Worm (Caenorhabditis elegans) whole organism, L4/young adult: ENCODE data around the gene aqp-4.

Source experiments
- W03F9.2 ChIP-seq: fragments of 150-350 bp; optimal IDR thresholded peaks from 2 replicates; lab custom pipeline; 2014; ENCODE audit warnings: missing biosample characterization, missing genetic modification characterization
- dao-5 ChIP-seq: sonication (generic microtip); optimal IDR thresholded peaks from 2 replicates; lab custom pipeline; 2016; ENCODE audit warnings: missing genotype, missing genetic modification characterization, moderate library complexity, missing compliant biosample characterization
- him-1 ChIP-seq: sonication (generic microtip); optimal IDR thresholded peaks from 2 replicates; lab custom pipeline; 2016; ENCODE audit warnings: missing genotype, missing genetic modification reagents, missing genetic modification characterization, missing compliant biosample characterization

Gene aqp-4

ce11 chrV:9771311-9771710 is 34.0 kb downstream of the aqp-4 start:
- TF ChIP-seq him-1 (no peak), dao-5 (tag; lab: Kevin White, UChicago) (no peak), W03F9.2 (tag; lab: Kevin White, UChicago) (no peak)

DNA sequence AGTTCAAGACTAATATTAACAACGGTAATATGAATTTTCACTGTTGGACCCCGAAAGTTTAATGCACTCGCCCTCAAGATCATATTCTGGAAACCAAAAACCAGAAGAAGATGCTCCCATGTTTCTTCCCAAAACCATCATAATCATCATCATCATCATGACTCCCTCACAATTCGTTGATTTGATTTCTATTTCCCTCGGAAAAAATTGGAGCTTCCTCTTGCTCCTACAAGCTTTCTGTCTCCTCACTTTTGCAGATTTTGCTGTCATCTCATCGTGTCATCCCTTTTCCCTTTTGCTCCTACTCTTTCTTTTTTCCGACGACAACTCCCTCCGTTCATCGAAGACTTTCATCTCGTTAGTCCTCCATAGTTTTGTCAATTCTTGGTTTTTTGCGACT is 34.6 kb downstream of the aqp-4 start, which contains the start of gene F46B6.2:
Gene F46B6.2, plus strand, starts transcription at position 316 of the 400 bp plus-strand sequence.
- TF ChIP-seq dao-5 (tag; lab: Kevin White, UChicago) (no peak), W03F9.2 (tag; lab: Kevin White, UChicago) (no peak), him-1 (no peak)

- TF ChIP-seq dao-5 (tag; lab: Kevin White, UChicago): no peak
- no peak for TF ChIP-seq him-1
- no peak for TF ChIP-seq W03F9.2 (tag; lab: Kevin White, UChicago)
Observed at ce11 chrV:9775734-9776133, 38.4 kb downstream of the aqp-4 start, which contains the start of gene F46B6.12. F46B6.12 (minus strand) TSS chrV:9775834.

- TF ChIP-seq dao-5 (tag; lab: Kevin White, UChicago) (no peak), him-1 (no peak), W03F9.2 (tag; lab: Kevin White, UChicago) (no peak)
Observed at ce11 chrV:9777645-9778044, 40.3 kb downstream of the aqp-4 start, which contains the start of gene smg-4. smg-4 (minus strand) TSS chrV:9777745.

DNA sequence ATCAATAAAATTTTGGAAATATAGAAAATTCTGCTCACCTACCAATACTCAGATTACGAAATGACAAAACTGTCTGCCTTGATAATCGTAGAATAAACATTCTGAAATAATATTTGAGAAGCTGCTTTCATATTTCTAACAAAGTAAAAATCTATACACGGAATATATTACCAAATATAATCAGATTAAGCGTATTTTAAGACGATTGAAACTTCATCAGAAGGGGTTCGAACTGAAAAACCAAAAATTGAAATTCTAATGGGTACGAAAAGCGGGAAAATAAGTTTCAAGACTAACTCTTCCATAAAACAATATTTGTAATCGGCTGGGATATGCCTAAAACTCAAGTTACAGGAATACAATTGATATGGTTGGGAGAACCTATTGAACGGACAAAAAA is 42.1 kb downstream of the aqp-4 start, which contains the start of gene F46B6.4:
Gene F46B6.4, minus strand, starts transcription at position 101 of the 400 bp plus-strand sequence.
- TF ChIP-seq dao-5 (tag; lab: Kevin White, UChicago): no peak

DNA sequence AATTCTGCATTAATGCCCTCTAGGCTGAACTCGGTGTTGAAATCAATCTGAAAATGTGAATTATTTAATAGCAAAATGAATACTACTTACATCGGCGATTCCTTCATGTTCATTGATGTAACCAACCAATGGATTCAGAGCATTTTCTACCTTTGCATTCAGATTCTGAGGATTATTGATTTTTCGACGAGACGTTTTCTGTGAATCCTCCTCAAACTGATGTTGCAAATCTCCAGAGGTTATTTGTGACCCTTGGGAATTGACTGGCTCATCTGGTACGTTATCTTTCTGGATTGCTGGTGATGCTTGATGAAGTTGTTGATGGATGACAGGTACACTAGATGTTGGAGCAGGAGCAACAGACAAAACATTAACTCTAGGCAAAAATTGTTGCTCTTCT is 44.7 kb downstream of the aqp-4 start:
- no peak for TF ChIP-seq him-1
- no peak for TF ChIP-seq dao-5 (tag; lab: Kevin White, UChicago)
- no peak for TF ChIP-seq W03F9.2 (tag; lab: Kevin White, UChicago)

- TF ChIP-seq dao-5 (tag; lab: Kevin White, UChicago): no peak
- TF ChIP-seq him-1: no peak
- no peak for TF ChIP-seq W03F9.2 (tag; lab: Kevin White, UChicago)
Observed at ce11 chrV:9782969-9783368, 45.6 kb downstream of the aqp-4 start, which contains the start of gene F46B6.5. F46B6.5 (minus strand) TSS chrV:9783069.

DNA sequence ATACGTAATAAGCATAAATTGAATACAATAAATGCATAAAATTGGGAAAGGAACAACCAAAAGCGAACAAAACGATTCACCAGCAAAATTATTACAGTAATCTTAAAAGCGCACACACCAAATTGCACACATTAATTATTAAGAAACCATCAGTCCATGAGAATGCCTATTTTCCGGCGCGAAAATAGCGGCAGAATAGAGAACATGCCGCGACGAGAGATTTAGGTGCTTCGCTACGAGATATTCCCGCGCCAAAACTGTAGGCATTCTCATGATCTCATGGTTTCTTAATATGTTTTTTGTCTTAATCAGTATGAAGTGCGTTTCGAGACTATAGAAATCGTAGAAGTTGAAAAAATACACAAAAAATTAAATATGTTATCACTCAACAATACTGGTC is 46.9 kb downstream of the aqp-4 start:
- no peak for TF ChIP-seq dao-5 (tag; lab: Kevin White, UChicago)
- TF ChIP-seq W03F9.2 (tag; lab: Kevin White, UChicago): no peak
- TF ChIP-seq him-1: no peak

- TF ChIP-seq dao-5 (tag; lab: Kevin White, UChicago): no peak
- TF ChIP-seq W03F9.2 (tag; lab: Kevin White, UChicago): no peak
- no peak for TF ChIP-seq him-1
Observed at ce11 chrV:9786721-9787131, 49.4 kb downstream of the aqp-4 start, which contains the start of gene F46B6.6. F46B6.6 (minus strand) TSS chrV:9786868.
